Fruit fly (Drosophila melanogaster) whole organism, wandering third instar larva: Measurements from ENCODE around the gene CG13059.

ENCODE experiments used
- Dif ChIP-seq: fragments of 200-275, 200-300 bp; sonication (Bioruptor generic); optimal IDR thresholded peaks from 2 replicates; lab custom pipeline; 2018; ENCODE audit warnings: missing biosample characterization, missing genetic modification characterization; ENCODE audit not compliant: partially characterized antibody
- HLH106 ChIP-seq: fragments of 200-800 bp; optimal IDR thresholded peaks from 3 replicates; lab custom pipeline; 2019; ENCODE audit warnings: missing biosample characterization, mild to moderate bottlenecking, missing genetic modification characterization, moderate library complexity
- Myc ChIP-seq: fragments of >200 bp; optimal IDR thresholded peaks from 2 replicates; lab custom pipeline; 2017
- Sp1 ChIP-seq: fragments of 200-800 bp; sonication (Bioruptor generic); optimal IDR thresholded peaks from 3 replicates; lab custom pipeline; 2019; ENCODE audit warnings: missing biosample characterization, mild to moderate bottlenecking, missing genetic modification characterization, moderate library complexity
- Vsx2 ChIP-seq: fragments of 200-300, 225-300 bp; sonication (Bioruptor generic); optimal IDR thresholded peaks from 2 replicates; lab custom pipeline; 2018; ENCODE audit warnings: missing biosample characterization, missing genetic modification characterization; ENCODE audit not compliant: partially characterized antibody
- br ChIP-seq: fragments of 200-800 bp; sonication (Bioruptor generic); optimal IDR thresholded peaks from 2 replicates; lab custom pipeline; 2016; ENCODE audit warnings: missing biosample characterization, missing genetic modification characterization
- dsf ChIP-seq: sonication (Bioruptor generic); optimal IDR thresholded peaks from 2 replicates; lab custom pipeline; 2016; ENCODE audit warnings: missing biosample characterization, missing genetic modification characterization, borderline replicate concordance
- ey ChIP-seq: fragments of 200-800 bp; sonication (Bioruptor generic); optimal IDR thresholded peaks from 2 replicates; lab custom pipeline; 2016; ENCODE audit warnings: missing biosample characterization, missing genetic modification characterization
- fru ChIP-seq: fragments of 200-800 bp; sonication (Bioruptor generic); optimal IDR thresholded peaks from 3 replicates; lab custom pipeline; 2016; ENCODE audit warnings: missing biosample characterization, mild to moderate bottlenecking, missing genetic modification characterization
- pan ChIP-seq: fragments of >200 bp; optimal IDR thresholded peaks from 2 replicates; lab custom pipeline; 2017
- psq ChIP-seq: fragments of 200-800 bp; sonication (Bioruptor generic); optimal IDR thresholded peaks from 3 replicates; lab custom pipeline; 2017; ENCODE audit warnings: missing biosample characterization, mild to moderate bottlenecking, missing genetic modification characterization, moderate library complexity
- usp ChIP-seq: fragments of >200 bp; optimal IDR thresholded peaks from 2 replicates; lab custom pipeline; 2017; ENCODE audit warnings: missing biosample characterization, missing genetic modification characterization

- TF ChIP-seq fru (GFP tag; lab: Kevin White, UChicago) (no peak), Dif (no peak), Myc (lab: Kevin White, UChicago) (no peak), ey (GFP tag; lab: Kevin White, UChicago) (no peak), Vsx2 (GFP tag; lab: Kevin White, UChicago) (no peak), psq (GFP tag; lab: Kevin White, UChicago) (no peak), pan (lab: Kevin White, UChicago) (no peak), HLH106 (tag; lab: Kevin White, UChicago) (no peak), usp (GFP tag; lab: Kevin White, UChicago) (no peak), br (GFP tag; lab: Kevin White, UChicago) (no peak), Sp1 (GFP tag; lab: Kevin White, UChicago) (no peak), dsf (no peak)
These were observed 15.1 kb upstream of the CG13059 start, which contains the start of gene CG13042 for dm6 chr3L:16308380-16308779.
